Fruit fly (Drosophila melanogaster): Measurements from ENCODE around the gene CG8004.

CG8004 gene

dm6 chr3L:19928435-19929011 lies at the start of gene CG8004, which contains the start of gene RhoGDI:
CG8004 (minus strand) TSS chr3L:19928508.
RhoGDI (plus strand) TSS chr3L:19928743.
- TF ChIP-seq Hr38 (GFP tag; optimal IDR thresholded peaks at IDR 0.05) (no peak), esn (GFP tag; optimal IDR thresholded peaks at IDR 0.05) (peak; percentile 64), dsx (GFP tag; optimal IDR thresholded peaks at IDR 0.05; ENCODE audit: poor library complexity, severe bottlenecking) (no peak), CG7368 (GFP tag; optimal IDR thresholded peaks at IDR 0.05) (no peak), CG11762 (GFP tag; optimal IDR thresholded peaks at IDR 0.05; ENCODE audit: insufficient read depth) (no peak), CG16779 (tag; optimal IDR thresholded peaks at IDR 0.05) (no peak), Smox (GFP tag; optimal IDR thresholded peaks at IDR 0.05) (peak; percentile 75), dac (GFP tag; optimal IDR thresholded peaks at IDR 0.05) (no peak), CG3919 (GFP tag; optimal IDR thresholded peaks at IDR 0.05) (peak; percentile 59), Ets21C (GFP tag; optimal IDR thresholded peaks at IDR 0.05) (peak; percentile 60), fkh (GFP tag; optimal IDR thresholded peaks at IDR 0.05) (no peak), CG8632 (GFP tag; optimal IDR thresholded peaks at IDR 0.05) (no peak), topi (GFP tag; optimal IDR thresholded peaks at IDR 0.05) (peak; percentile 46), CG6276 (GFP tag; optimal IDR thresholded peaks at IDR 0.05) (no peak), CG3032 (tag; optimal IDR thresholded peaks at IDR 0.05) (peak; percentile 60), lz (GFP tag; optimal IDR thresholded peaks at IDR 0.05) (peak; percentile 67), fd85E (GFP tag; optimal IDR thresholded peaks at IDR 0.05) (no peak), salr (GFP tag; optimal IDR thresholded peaks at IDR 0.05) (no peak), CG1621 (tag; optimal IDR thresholded peaks at IDR 0.05) (peak; percentile 7), Sox14 (GFP tag; optimal IDR thresholded peaks at IDR 0.05) (peak; percentile 89), CG8319 (GFP tag; optimal IDR thresholded peaks at IDR 0.05) (no peak), Hr4 (GFP tag; optimal IDR thresholded peaks at IDR 0.05) (peak; percentile 76), Eip93F (GFP tag; optimal IDR thresholded peaks at IDR 0.05) (peak; percentile 31), Sox102F (GFP tag; optimal IDR thresholded peaks at IDR 0.05) (peak; percentile 11), CG10631 (GFP tag; optimal IDR thresholded peaks at IDR 0.05) (peak; percentile 56), eg (GFP tag; IDR thresholded peaks at IDR 0.05) (peak; percentile 47; the same call in 2 of the 3 replicates), Met (GFP tag; optimal IDR thresholded peaks at IDR 0.05) (peak; percentile 61), CG15336 (GFP tag; IDR thresholded peaks at IDR 0.05) (peak; percentile 53), achi (GFP tag; optimal IDR thresholded peaks at IDR 0.05) (peak; percentile 67), Eip78C (GFP tag) (peak; percentile 72), CG31627 (GFP tag; optimal IDR thresholded peaks at IDR 0.05) (peak; percentile 77), pdm3 (GFP tag; optimal IDR thresholded peaks at IDR 0.05) (peak; percentile 78), fd59A (GFP tag; optimal IDR thresholded peaks at IDR 0.05) (no peak), CG8119 (GFP tag; IDR thresholded peaks at IDR 0.05) (no peak), CG32006 (GFP tag; optimal IDR thresholded peaks at IDR 0.05) (peak; percentile 40), CG11902 (GFP tag; optimal IDR thresholded peaks at IDR 0.05) (no peak), CG10669 (GFP tag; optimal IDR thresholded peaks at IDR 0.05) (peak; percentile 7), CG6792 (GFP tag; optimal IDR thresholded peaks at IDR 0.05) (peak; percentile 52), CG6163 (GFP tag; IDR thresholded peaks at IDR 0.05) (no peak), Hr39 (GFP tag; optimal IDR thresholded peaks at IDR 0.05) (peak; percentile 69), CG9139 (GFP tag; optimal IDR thresholded peaks at IDR 0.05) (no peak), Ets96B (tag; optimal IDR thresholded peaks at IDR 0.05) (no peak), Blimp-1 (GFP tag; optimal IDR thresholded peaks at IDR 0.05) (no peak), CG6854 (GFP tag; optimal IDR thresholded peaks at IDR 0.05) (no peak), CG6808 (GFP tag; optimal IDR thresholded peaks at IDR 0.05) (no peak), cyc (GFP tag; optimal IDR thresholded peaks at IDR 0.05) (peak; percentile 53), vri (GFP tag; optimal IDR thresholded peaks at IDR 0.05) (peak; percentile 96), CG11294 (GFP tag; IDR thresholded peaks at IDR 0.05) (no peak), Lpt (GFP tag; optimal IDR thresholded peaks at IDR 0.05) (no peak), OdsH (GFP tag; optimal IDR thresholded peaks at IDR 0.05) (peak; percentile 63), Sox15 (GFP tag; optimal IDR thresholded peaks at IDR 0.05) (peak; percentile 1), Gug (GFP tag; IDR thresholded peaks at IDR 0.05) (no peak)
